Worm (Caenorhabditis elegans): ENCODE data around the gene srlf-31.

DNA sequence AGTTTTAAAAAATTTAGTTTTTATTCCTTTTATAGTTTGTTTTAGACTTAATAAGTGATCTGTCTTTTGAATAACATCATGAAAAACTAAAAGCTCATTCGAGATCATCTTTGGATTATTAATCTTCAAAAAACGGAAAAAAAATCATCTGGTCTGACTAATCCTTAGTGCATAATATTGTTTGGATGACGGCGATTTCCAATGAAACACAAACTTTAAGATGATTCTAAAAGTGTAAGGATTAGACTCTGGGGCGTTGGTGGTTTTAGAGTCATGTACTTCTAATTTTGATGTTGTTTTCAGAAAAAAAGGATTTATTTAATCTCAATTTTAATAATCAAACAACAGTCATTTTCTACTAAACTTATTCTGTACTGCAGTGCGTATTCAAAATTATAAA, 29.6 kb downstream of the srlf-31 start:
- no peak for TF ChIP-seq nhr-11 (tag; optimal IDR thresholded peaks at IDR 0.05)
- TF ChIP-seq ztf-11 (tag; optimal IDR thresholded peaks at IDR 0.05) = no peak
- TF ChIP-seq snpc-4 (tag; optimal IDR thresholded peaks at IDR 0.05) = no peak
- no peak for TF ChIP-seq fos-1 (tag; optimal IDR thresholded peaks at IDR 0.05)
- TF ChIP-seq mdl-1 (tag; optimal IDR thresholded peaks at IDR 0.05) = no peak
- TF ChIP-seq nhr-77 (tag; optimal IDR thresholded peaks at IDR 0.05) = no peak
- TF ChIP-seq mab-5 (tag; optimal IDR thresholded peaks at IDR 0.05) = no peak
- TF ChIP-seq nhr-25 (tag; optimal IDR thresholded peaks at IDR 0.05) = no peak
- TF ChIP-seq nhr-6 (tag; optimal IDR thresholded peaks at IDR 0.05) = no peak
- TF ChIP-seq lin-39 (tag; optimal IDR thresholded peaks at IDR 0.05) = no peak
- TF ChIP-seq ceh-82 (tag; optimal IDR thresholded peaks at IDR 0.05) = no peak

Measured in whole organism, L2 larva.